Fruit fly (Drosophila melanogaster): ENCODE measurements around the gene CG1090.

Gene CG1090

DNA sequence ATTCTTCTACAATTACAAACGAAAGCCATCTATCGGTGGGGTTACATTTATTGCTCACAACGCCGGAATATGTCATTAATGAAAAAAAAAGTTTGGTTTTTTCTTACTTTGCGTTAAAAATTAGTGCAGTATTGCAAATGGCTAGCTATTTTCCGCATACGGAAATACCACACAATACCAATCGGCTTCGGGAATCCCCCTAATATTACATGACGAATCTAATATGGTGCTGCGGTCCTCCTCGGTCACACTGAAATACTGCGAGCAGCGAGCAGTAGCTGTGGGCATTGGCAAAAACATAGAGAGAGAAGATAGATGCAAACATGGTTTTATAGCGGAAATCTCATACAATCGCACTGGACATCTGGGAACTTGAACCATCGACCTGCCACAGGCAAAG lies 27.8 kb downstream of the CG1090 start, which contains the start of gene tub (continued):
- TF ChIP-seq fd102C (GFP tag; optimal IDR thresholded peaks at IDR 0.05) (no peak), kah (GFP tag; optimal IDR thresholded peaks at IDR 0.05) (no peak), Xrp1 (GFP tag; IDR thresholded peaks at IDR 0.05) (peak; percentile 34), CG8765 (GFP tag; IDR thresholded peaks at IDR 0.05) (no peak), mirr (GFP tag; optimal IDR thresholded peaks at IDR 0.05) (no peak), CG10543 (GFP tag; optimal IDR thresholded peaks at IDR 0.05) (peak; percentile 22), CG10366 (GFP tag; IDR thresholded peaks at IDR 0.05) (peak; percentile 27; the same call in 1 of the 2 replicates), CG15269 (tag; optimal IDR thresholded peaks at IDR 0.05) (no peak), z (GFP tag; IDR thresholded peaks at IDR 0.05) (no peak), CG17328 (GFP tag; IDR thresholded peaks at IDR 0.05) (0 out of 2 replicates have a peak, but pooled peaks have one; percentile 26), eyg (GFP tag; optimal IDR thresholded peaks at IDR 0.05) (no peak), CG3065 (GFP tag; optimal IDR thresholded peaks at IDR 0.05) (peak; percentile 5), Gug (GFP tag; IDR thresholded peaks at IDR 0.05) (no peak), fd3F (GFP tag; optimal IDR thresholded peaks at IDR 0.05) (no peak), CG12155 (GFP tag; optimal IDR thresholded peaks at IDR 0.05) (peak; percentile 36), CG16813 (GFP tag; IDR thresholded peaks at IDR 0.05; ENCODE audit: partially characterized antibody) (no peak), ato (GFP tag; IDR thresholded peaks at IDR 0.05; ENCODE audit: partially characterized antibody) (no peak), tll (GFP tag; optimal IDR thresholded peaks at IDR 0.05) (no peak), CG6175 (GFP tag; IDR thresholded peaks at IDR 0.05) (no peak), Deaf1 (tag; optimal IDR thresholded peaks at IDR 0.05) (no peak), croc (GFP tag; conservative IDR thresholded peaks at IDR 0.05) (no peak), CG12659 (GFP tag; optimal IDR thresholded peaks at IDR 0.05) (peak; percentile 84), CG6765 (GFP tag; optimal IDR thresholded peaks at IDR 0.05) (no peak), NfI (GFP tag; optimal IDR thresholded peaks at IDR 0.05) (peak; percentile 59), sqz (GFP tag; optimal IDR thresholded peaks at IDR 0.05) (no peak), Trl (optimal IDR thresholded peaks at IDR 0.05) (peak in 1 of 2 experiments; percentile 7), Trl (GFP tag; optimal IDR thresholded peaks at IDR 0.05) (peak; percentile 10), CG11085 (GFP tag; IDR thresholded peaks at IDR 0.05) (no peak), CG32772 (GFP tag; IDR thresholded peaks at IDR 0.05) (no peak), CG6791 (GFP tag; IDR thresholded peaks at IDR 0.05; ENCODE audit: partially characterized antibody) (no peak), Nf-YB (GFP tag; optimal IDR thresholded peaks at IDR 0.05) (peak; percentile 18), CG9932 (GFP tag; IDR thresholded peaks at IDR 0.05) (no peak), Hr3 (GFP tag; optimal IDR thresholded peaks at IDR 0.05) (peak; percentile 20), tio (GFP tag; optimal IDR thresholded peaks at IDR 0.05) (no peak), HLH4C (GFP tag; IDR thresholded peaks at IDR 0.05; ENCODE audit: partially characterized antibody) (no peak), pnt (GFP tag; optimal IDR thresholded peaks at IDR 0.05) (no peak), B-H1 (GFP tag; IDR thresholded peaks at IDR 0.05) (no peak), usp (GFP tag; optimal IDR thresholded peaks at IDR 0.05) (no peak), CG7372 (GFP tag; IDR thresholded peaks at IDR 0.05) (peak; percentile 29; the same call in 1 of the 2 replicates), CG3995 (GFP tag; optimal IDR thresholded peaks at IDR 0.05) (peak; percentile 6), CG8924 (tag; optimal IDR thresholded peaks at IDR 0.05) (no peak), nom (GFP tag; optimal IDR thresholded peaks at IDR 0.05) (peak; percentile 13), grn (GFP tag; optimal IDR thresholded peaks at IDR 0.05) (no peak), Hmx (GFP tag; optimal IDR thresholded peaks at IDR 0.05) (no peak), Scr (GFP tag; IDR thresholded peaks at IDR 0.05; ENCODE audit: partially characterized antibody) (0 out of 2 replicates have a peak, but pooled peaks have one; percentile 15), NFAT (GFP tag; IDR thresholded peaks at IDR 0.05) (no peak), CG12219 (GFP tag; optimal IDR thresholded peaks at IDR 0.05) (no peak), Nf-YC (tag; optimal IDR thresholded peaks at IDR 0.05) (peak; percentile 43), Camta (GFP tag; optimal IDR thresholded peaks at IDR 0.05) (no peak), CG33557 (GFP tag; optimal IDR thresholded peaks at IDR 0.05) (no peak), gfzf (GFP tag; optimal IDR thresholded peaks at IDR 0.05) (peak; percentile 83), CG8478 (optimal IDR thresholded peaks at IDR 0.05) (no peak)

Measured in whole organism, embryonic.